Fruit fly (Drosophila melanogaster): ENCODE measurements around the gene CG31495.

Gene CG31495

dm6 chr3R:13879349-13879748 lies 39.6 kb upstream of the CG31495 start:
- TF ChIP-seq Rel (GFP tag; optimal IDR thresholded peaks at IDR 0.05) (no peak), Rel (tag; optimal IDR thresholded peaks at IDR 0.05) (no peak), dsf (GFP tag; optimal IDR thresholded peaks at IDR 0.05; ENCODE audit: borderline replicate concordance) (no peak), jim (GFP tag; optimal IDR thresholded peaks at IDR 0.05) (no peak), Dif (GFP tag; optimal IDR thresholded peaks at IDR 0.05; ENCODE audit: partially characterized antibody) (no peak), usp (GFP tag; optimal IDR thresholded peaks at IDR 0.05) (no peak), dmrt93B (GFP tag; optimal IDR thresholded peaks at IDR 0.05) (no peak), Hnf4 (GFP tag; optimal IDR thresholded peaks at IDR 0.05) (no peak), sv (GFP tag; optimal IDR thresholded peaks at IDR 0.05) (no peak), woc (GFP tag; optimal IDR thresholded peaks at IDR 0.05) (no peak), ey (GFP tag; optimal IDR thresholded peaks at IDR 0.05) (no peak), HLH106 (tag; optimal IDR thresholded peaks at IDR 0.05) (no peak), tai (GFP tag; optimal IDR thresholded peaks at IDR 0.05) (no peak)

- peak; percentile 66 for TF ChIP-seq Dif (GFP tag; optimal IDR thresholded peaks at IDR 0.05; ENCODE audit: partially characterized antibody)
- TF ChIP-seq Vsx2 (GFP tag; optimal IDR thresholded peaks at IDR 0.05; ENCODE audit: partially characterized antibody): peak; percentile 88
- peak; percentile 41 to 64 for TF ChIP-seq dl (GFP tag; optimal IDR thresholded peaks at IDR 0.05; ENCODE audit: insufficient read depth in 1 of 2, partially characterized antibody in 2 of 2)
- TF ChIP-seq Hr83 (GFP tag; optimal IDR thresholded peaks at IDR 0.05; ENCODE audit: poor library complexity, severe bottlenecking): peak; percentile 21
- no peak for TF ChIP-seq Dfd (GFP tag; optimal IDR thresholded peaks at IDR 0.05)
Observed at dm6 chr3R:13877125-13877524, 37.4 kb upstream of the CG31495 start.

- TF ChIP-seq brk (GFP tag; optimal IDR thresholded peaks at IDR 0.05): no peak
- peak; percentile 62 for TF ChIP-seq Sp1 (GFP tag; optimal IDR thresholded peaks at IDR 0.05)
- TF ChIP-seq psq (GFP tag; optimal IDR thresholded peaks at IDR 0.05): peak; percentile 29
- TF ChIP-seq rgr (GFP tag; optimal IDR thresholded peaks at IDR 0.05): peak; percentile 12
- TF ChIP-seq fru (GFP tag; optimal IDR thresholded peaks at IDR 0.05): peak; percentile 25
- peak; percentile 6 for TF ChIP-seq dmrt93B (GFP tag; optimal IDR thresholded peaks at IDR 0.05)
- peak; percentile 46 for TF ChIP-seq OdsH (GFP tag; optimal IDR thresholded peaks at IDR 0.05)
- peak in 1 of 2 experiments; percentile 41 for TF ChIP-seq foxo (GFP tag; optimal IDR thresholded peaks at IDR 0.05)
- peak; percentile 59 for TF ChIP-seq HLH106 (tag; optimal IDR thresholded peaks at IDR 0.05)
- no peak for TF ChIP-seq tai (GFP tag; optimal IDR thresholded peaks at IDR 0.05)
- no peak for TF ChIP-seq CG9705 (GFP tag; optimal IDR thresholded peaks at IDR 0.05)
Observed at dm6 chr3R:13875438-13875861, 35.7 kb upstream of the CG31495 start.

- peak; percentile 75 to 85 for TF ChIP-seq dl (GFP tag; optimal IDR thresholded peaks at IDR 0.05; ENCODE audit: insufficient read depth in 1 of 2, partially characterized antibody in 2 of 2)
- TF ChIP-seq fru (GFP tag; optimal IDR thresholded peaks at IDR 0.05): no peak
- TF ChIP-seq tai (GFP tag; optimal IDR thresholded peaks at IDR 0.05): no peak
- no peak for TF ChIP-seq OdsH (GFP tag; optimal IDR thresholded peaks at IDR 0.05)
- no peak for TF ChIP-seq GATAd (GFP tag; optimal IDR thresholded peaks at IDR 0.05)
- peak; percentile 74 for TF ChIP-seq Dif (GFP tag; optimal IDR thresholded peaks at IDR 0.05; ENCODE audit: partially characterized antibody)
- no peak for TF ChIP-seq woc (GFP tag; optimal IDR thresholded peaks at IDR 0.05)
- TF ChIP-seq Hr83 (GFP tag; optimal IDR thresholded peaks at IDR 0.05; ENCODE audit: poor library complexity, severe bottlenecking): no peak
- no peak for TF ChIP-seq usp (GFP tag; optimal IDR thresholded peaks at IDR 0.05)
- no peak for TF ChIP-seq Sp1 (GFP tag; optimal IDR thresholded peaks at IDR 0.05)
- TF ChIP-seq Vsx2 (GFP tag; optimal IDR thresholded peaks at IDR 0.05; ENCODE audit: partially characterized antibody): peak; percentile 91
- no peak for TF ChIP-seq Hr78 (GFP tag; optimal IDR thresholded peaks at IDR 0.05)
- no peak for TF ChIP-seq dmrt93B (GFP tag; optimal IDR thresholded peaks at IDR 0.05)
Observed at dm6 chr3R:13874866-13875417, 35.2 kb upstream of the CG31495 start, which contains the start of gene E5. Gene E5, minus strand, starts transcription at chr3R:13874916.

- TF ChIP-seq Vsx2 (GFP tag; optimal IDR thresholded peaks at IDR 0.05; ENCODE audit: partially characterized antibody): no peak
Observed at dm6 chr3R:13872161-13872560, 32.4 kb upstream of the CG31495 start.

- TF ChIP-seq HLH106 (tag; optimal IDR thresholded peaks at IDR 0.05): peak; percentile 36
- peak; percentile 54 for TF ChIP-seq fru (GFP tag; optimal IDR thresholded peaks at IDR 0.05)
- peak; percentile 51 for TF ChIP-seq rgr (GFP tag; optimal IDR thresholded peaks at IDR 0.05)
- peak; percentile 52 for TF ChIP-seq woc (GFP tag; optimal IDR thresholded peaks at IDR 0.05)
- TF ChIP-seq ey (GFP tag; optimal IDR thresholded peaks at IDR 0.05): peak; percentile 65
- peak; percentile 34 for TF ChIP-seq Hnf4 (GFP tag; optimal IDR thresholded peaks at IDR 0.05)
- TF ChIP-seq Hr78 (GFP tag; optimal IDR thresholded peaks at IDR 0.05): no peak
- peak; percentile 32 for TF ChIP-seq tai (GFP tag; optimal IDR thresholded peaks at IDR 0.05)
- peak; percentile 5 for TF ChIP-seq dmrt93B (GFP tag; optimal IDR thresholded peaks at IDR 0.05)
- peak; percentile 56 for TF ChIP-seq OdsH (GFP tag; optimal IDR thresholded peaks at IDR 0.05)
- TF ChIP-seq h (GFP tag; optimal IDR thresholded peaks at IDR 0.05): peak; percentile 71
- no peak for TF ChIP-seq sage (GFP tag; optimal IDR thresholded peaks at IDR 0.05)
- peak; percentile 52 for TF ChIP-seq Sp1 (GFP tag; optimal IDR thresholded peaks at IDR 0.05)
- no peak for TF ChIP-seq Dif (GFP tag; optimal IDR thresholded peaks at IDR 0.05; ENCODE audit: partially characterized antibody)
- TF ChIP-seq psq (GFP tag; optimal IDR thresholded peaks at IDR 0.05): peak; percentile 40
- peak in 1 of 2 experiments; percentile 70 for TF ChIP-seq foxo (GFP tag; optimal IDR thresholded peaks at IDR 0.05)
- no peak for TF ChIP-seq usp (GFP tag; optimal IDR thresholded peaks at IDR 0.05)
- peak; percentile 55 for TF ChIP-seq br (GFP tag; optimal IDR thresholded peaks at IDR 0.05)
Observed at dm6 chr3R:13861805-13862204, 22.1 kb upstream of the CG31495 start.

Measured in whole organism, wandering third instar larva.